Fruit fly (Drosophila melanogaster) whole organism: Measurements from ENCODE around the gene mTor.

Experiments
- CG8478 ChIP-seq: fragments of >200 bp; optimal IDR thresholded peaks from 2 replicates; lab custom pipeline; 2018; ENCODE audit warnings: inconsistent platforms
- Dll ChIP-seq: fragments of >200 bp; optimal IDR thresholded peaks from 2 replicates; lab custom pipeline; 2017
- EcR ChIP-seq, 2 experiments: fragments of >200 bp; optimal IDR thresholded peaks; 2 replicates each; lab custom pipeline; 2017; ENCODE audit warnings: missing biosample characterization in 2 of 2, missing genetic modification characterization in 2 of 2, missing genetic modification reagents in 2 of 2
- pan ChIP-seq: fragments of >200 bp; optimal IDR thresholded peaks from 2 replicates; lab custom pipeline; 2017
- psq ChIP-seq: fragments of >200 bp; optimal IDR thresholded peaks from 2 replicates; lab custom pipeline; 2017

DNA sequence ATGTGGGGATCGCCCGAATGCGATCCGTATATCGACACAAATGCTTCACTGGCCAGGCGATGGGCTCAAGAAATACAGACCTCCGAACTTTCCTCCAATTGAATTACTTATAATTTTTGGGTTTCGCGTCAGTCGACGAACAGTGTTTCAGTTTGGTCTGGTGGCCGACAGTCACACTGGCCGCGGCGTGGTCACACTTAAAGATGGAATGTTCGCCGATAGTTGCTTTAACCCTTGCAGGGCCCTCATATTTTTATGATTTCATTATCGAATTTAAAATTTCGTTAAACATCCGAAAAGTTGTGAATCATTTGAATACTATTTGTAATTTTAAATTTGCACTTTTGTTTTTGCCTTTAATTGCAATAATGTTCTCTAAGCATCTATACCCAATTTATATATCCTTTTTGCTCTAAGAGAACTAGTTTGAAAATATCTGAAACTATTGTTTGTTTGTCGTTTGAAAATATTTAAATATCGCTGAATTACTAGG lies 14.8 kb downstream of the mTor start, which contains the start of gene Ube4B:
- TF ChIP-seq CG8478 (no peak), pan (no peak), EcR (GFP tag; optimal IDR thresholded peaks at IDR 0.05; lab: Kevin White, UChicago) (no peak), Dll (lab: Kevin White, UChicago) (no peak), psq (lab: Kevin White, UChicago) (no peak)
